Fruit fly (Drosophila melanogaster) Kc167 (cell line): ENCODE results near the gene CG2875.

Experiments
- Sin3A ChIP-seq: fragments of >200 bp; optimal IDR thresholded peaks from 2 replicates; lab custom pipeline; 2018; ENCODE audit warnings: missing external identifiers
- h ChIP-seq: fragments of >200 bp; optimal IDR thresholded peaks from 3 replicates; lab custom pipeline; 2018; ENCODE audit warnings: missing external identifiers
- psq ChIP-seq: fragments of >200 bp; optimal IDR thresholded peaks from 2 replicates; lab custom pipeline; 2017; ENCODE audit warnings: missing external identifiers

- TF ChIP-seq Sin3A (lab: Kevin White, UChicago) (no peak), psq (no peak), h (no peak)
Measured at dm6 chrX:3581244-3581643, 7.8 kb upstream of the CG2875 start.
